Fruit fly (Drosophila melanogaster): ENCODE data around the gene Kap-alpha1.

Kap-alpha1 gene

dm6 chr3L:19793438-19793998 is 13.5 kb upstream of the Kap-alpha1 start, which contains the start of the genes CG42637, Gyc76C and SREBP (continued):
- TF ChIP-seq Mad (GFP tag; optimal IDR thresholded peaks at IDR 0.05) (no peak), MBD-R2 (GFP tag; IDR thresholded peaks at IDR 0.05) (peak; percentile 44), Mes4 (GFP tag; optimal IDR thresholded peaks at IDR 0.05) (no peak), Opbp (GFP tag; IDR thresholded peaks at IDR 0.05; ENCODE audit: partially characterized antibody) (peak; percentile 69), Hr39 (optimal IDR thresholded peaks at IDR 0.05) (no peak), Hsf (GFP tag; optimal IDR thresholded peaks at IDR 0.05) (peak; percentile 28), CG4282 (GFP tag; optimal IDR thresholded peaks at IDR 0.05) (no peak), Bgb (GFP tag; IDR thresholded peaks at IDR 0.05; ENCODE audit: partially characterized antibody) (peak; percentile 57), CG16813 (GFP tag; IDR thresholded peaks at IDR 0.05; ENCODE audit: partially characterized antibody) (no peak; the same call in 2 of the 3 replicates), chn (GFP tag; optimal IDR thresholded peaks at IDR 0.05) (no peak), Rx (GFP tag; IDR thresholded peaks at IDR 0.05) (no peak), CG11093 (GFP tag; IDR thresholded peaks at IDR 0.05) (no peak), lbe (GFP tag; optimal IDR thresholded peaks at IDR 0.05) (peak; percentile 47), dpn (GFP tag; optimal IDR thresholded peaks at IDR 0.05) (no peak), CHES-1-like (GFP tag; optimal IDR thresholded peaks at IDR 0.05) (no peak), Ets65A (GFP tag) (peak; percentile 5), CG10366 (GFP tag; IDR thresholded peaks at IDR 0.05) (peak; percentile 9; the same call in 1 of the 2 replicates), Deaf1 (tag; optimal IDR thresholded peaks at IDR 0.05) (peak; percentile 34), CG2875 (GFP tag; optimal IDR thresholded peaks at IDR 0.05) (no peak), dmrt11E (tag; optimal IDR thresholded peaks at IDR 0.05) (peak; percentile 1), Sry-δ (GFP tag; optimal IDR thresholded peaks at IDR 0.05) (peak; percentile 4), Sin3A (optimal IDR thresholded peaks at IDR 0.05) (peak; percentile 47), CG17186 (GFP tag; optimal IDR thresholded peaks at IDR 0.05) (peak; percentile 56), CG4328 (GFP tag; optimal IDR thresholded peaks at IDR 0.05) (no peak), aop (GFP tag; IDR thresholded peaks at IDR 0.05) (no peak), CG4404 (GFP tag; IDR thresholded peaks at IDR 0.05) (no peak), CG10267 (tag; optimal IDR thresholded peaks at IDR 0.05) (peak; percentile 66), mld (GFP tag; IDR thresholded peaks at IDR 0.05; ENCODE audit: partially characterized antibody) (0 out of 3 replicates have a peak, but pooled peaks have one; percentile 6), Camta (GFP tag; optimal IDR thresholded peaks at IDR 0.05) (no peak), Sox102F (GFP tag; optimal IDR thresholded peaks at IDR 0.05) (no peak), NK7.1 (GFP tag; optimal IDR thresholded peaks at IDR 0.05) (no peak), Scr (GFP tag; IDR thresholded peaks at IDR 0.05; ENCODE audit: partially characterized antibody) (peak; percentile 15; the same call in 1 of the 2 replicates), Oli (tag; optimal IDR thresholded peaks at IDR 0.05) (no peak), CG14014 (GFP tag; IDR thresholded peaks at IDR 0.05) (no peak), slbo (GFP tag; IDR thresholded peaks at IDR 0.05) (no peak), CG34224 (GFP tag; IDR thresholded peaks at IDR 0.05; ENCODE audit: partially characterized antibody) (peak; percentile 55; the same call in 2 of the 3 replicates), CG15601 (tag; optimal IDR thresholded peaks at IDR 0.05) (peak; percentile 57), croc (GFP tag; conservative IDR thresholded peaks at IDR 0.05) (no peak), CG15696 (tag; optimal IDR thresholded peaks at IDR 0.05) (no peak), CG4707 (GFP tag; optimal IDR thresholded peaks at IDR 0.05) (no peak), sob (GFP tag; IDR thresholded peaks at IDR 0.05) (no peak; the same call in 1 of the 2 replicates), trem (tag; optimal IDR thresholded peaks at IDR 0.05) (peak; percentile 89), Rfx (GFP tag; IDR thresholded peaks at IDR 0.05) (peak; percentile 47; the same call in 1 of the 2 replicates), CG8388 (GFP tag; optimal IDR thresholded peaks at IDR 0.05) (no peak), fd64A (GFP tag; optimal IDR thresholded peaks at IDR 0.05) (no peak), CTCF (GFP tag; optimal IDR thresholded peaks at IDR 0.05) (peak; percentile 75), CG9797 (GFP tag; optimal IDR thresholded peaks at IDR 0.05) (peak; percentile 96), chinmo (GFP tag; IDR thresholded peaks at IDR 0.05; ENCODE audit: partially characterized antibody) (peak; percentile 59; the same call in 2 of the 4 replicates), Meics (GFP tag; optimal IDR thresholded peaks at IDR 0.05) (peak; percentile 7), Bteb2 (GFP tag; optimal IDR thresholded peaks at IDR 0.05) (no peak)

Data from whole organism, embryonic.